Fruit fly (Drosophila melanogaster): Measurements from ENCODE around the gene Cka.

- no peak for TF ChIP-seq OdsH (GFP tag; optimal IDR thresholded peaks at IDR 0.05)
- no peak for TF ChIP-seq fd85E (GFP tag; optimal IDR thresholded peaks at IDR 0.05)
- no peak for TF ChIP-seq CG8319 (GFP tag; optimal IDR thresholded peaks at IDR 0.05)
- TF ChIP-seq dsx (GFP tag; optimal IDR thresholded peaks at IDR 0.05; ENCODE audit: poor library complexity, severe bottlenecking) = no peak
- TF ChIP-seq Hr4 (GFP tag; optimal IDR thresholded peaks at IDR 0.05) = no peak
- TF ChIP-seq eg (GFP tag; IDR thresholded peaks at IDR 0.05) = no peak
- TF ChIP-seq Hr39 (GFP tag; optimal IDR thresholded peaks at IDR 0.05) = no peak
- no peak for TF ChIP-seq Sox102F (GFP tag; optimal IDR thresholded peaks at IDR 0.05)
- no peak for TF ChIP-seq Ets96B (tag; optimal IDR thresholded peaks at IDR 0.05)
- no peak for TF ChIP-seq salr (GFP tag; optimal IDR thresholded peaks at IDR 0.05)
- no peak for TF ChIP-seq Gug (GFP tag; IDR thresholded peaks at IDR 0.05)
Measured at dm6 chr2L:8024325-8024724, 6.2 kb upstream of the Cka start.

All from whole organism, prepupa.